Worm (Caenorhabditis elegans) whole organism, L4/young adult: ENCODE results near the gene C08E3.13.

Experiments
- W03F9.2 ChIP-seq: fragments of 150-350 bp; optimal IDR thresholded peaks from 2 replicates; lab custom pipeline; 2014; ENCODE audit warnings: missing biosample characterization, missing genetic modification characterization
- dao-5 ChIP-seq: sonication (generic microtip); optimal IDR thresholded peaks from 2 replicates; lab custom pipeline; 2016; ENCODE audit warnings: missing genotype, missing genetic modification characterization, moderate library complexity, missing compliant biosample characterization
- him-1 ChIP-seq: sonication (generic microtip); optimal IDR thresholded peaks from 2 replicates; lab custom pipeline; 2016; ENCODE audit warnings: missing genotype, missing genetic modification reagents, missing genetic modification characterization, missing compliant biosample characterization

DNA sequence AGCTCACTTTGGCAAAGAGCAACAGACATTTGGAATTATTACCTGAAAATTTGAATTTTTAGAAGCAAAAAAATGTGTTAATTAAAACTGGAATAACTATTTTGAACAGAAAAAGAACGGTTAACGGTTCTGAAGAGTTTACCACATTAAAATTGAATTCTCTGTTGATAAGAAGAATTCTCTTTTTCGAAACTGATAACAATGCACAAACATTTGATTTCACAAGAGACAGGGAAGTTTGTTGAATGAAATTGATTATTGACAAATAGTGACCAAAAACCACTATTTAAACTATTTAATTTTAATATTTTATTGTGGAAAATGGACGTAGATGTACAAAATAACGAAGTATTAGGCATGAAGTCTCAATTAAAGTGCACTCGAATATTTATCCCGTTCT, 24.5 kb downstream of the C08E3.13 start:
- TF ChIP-seq him-1 = no peak
- TF ChIP-seq dao-5 = no peak
- TF ChIP-seq W03F9.2 (tag; lab: Kevin White, UChicago) = no peak
